Worm (Caenorhabditis elegans) whole organism, L4 larva: ENCODE data around the gene test-1.

Experiments
- D1046.2 ChIP-seq: fragments of 200-800 bp; sonication (Bioruptor generic); IDR thresholded peaks from 2 replicates; pipeline ENCODE4 v1.3.6; 2022; ENCODE audit warnings: missing genetic modification characterization, missing compliant biosample characterization
- F10B5.3 ChIP-seq: sonication (generic microtip); optimal IDR thresholded peaks from 2 replicates; lab custom pipeline; 2016; ENCODE audit warnings: mild to moderate bottlenecking, missing genetic modification characterization, missing compliant biosample characterization
- F26F4.8 ChIP-seq: fragments of 200-800 bp; sonication (Bioruptor generic); conservative IDR thresholded peaks from 2 replicates; pipeline ENCODE4 v1.3.6; 2022; ENCODE audit warnings: missing genetic modification characterization, missing compliant biosample characterization
- F44E2.7 ChIP-seq: fragments of 200-800 bp; sonication (Bioruptor generic); IDR thresholded peaks from 2 replicates; pipeline ENCODE4 v2.1.2; 2022; ENCODE audit warnings: missing genetic modification characterization, missing compliant biosample characterization
- R02D3.7 ChIP-seq: fragments of 150-350 bp; sonication (generic microtip); optimal IDR thresholded peaks from 3 replicates; lab custom pipeline; 2014; ENCODE audit warnings: missing biosample characterization, missing genetic modification characterization
- aha-1 ChIP-seq: fragments of 150-350 bp; peaks from one replicate; lab custom pipeline; 2014; ENCODE audit warnings: missing biosample characterization, missing genetic modification characterization
- aly-2 ChIP-seq: sonication (generic microtip); optimal IDR thresholded peaks from 2 replicates; lab custom pipeline; 2018; ENCODE audit warnings: missing biosample characterization, missing genetic modification characterization
- attf-4 ChIP-seq: sonication (generic microtip); optimal IDR thresholded peaks from 3 replicates; lab custom pipeline; 2017; ENCODE audit warnings: missing biosample characterization, missing genetic modification characterization
- ceh-28 ChIP-seq: fragments of 150-350 bp; optimal IDR thresholded peaks from 2 replicates; lab custom pipeline; 2014; ENCODE audit warnings: missing biosample characterization, missing genetic modification reagents, missing genetic modification characterization
- ceh-44 ChIP-seq: fragments of 200-800 bp; sonication (Bioruptor generic); IDR thresholded peaks from 2 replicates; pipeline ENCODE4 v1.3.6; 2022; ENCODE audit warnings: missing genetic modification reagents, missing genetic modification characterization, missing compliant biosample characterization
- ceh-82 ChIP-seq: sonication (generic microtip); optimal IDR thresholded peaks from 2 replicates; lab custom pipeline; 2017; ENCODE audit warnings: missing biosample characterization, missing genetic modification characterization
- cey-2 ChIP-seq: sonication (generic microtip); optimal IDR thresholded peaks from 3 replicates; lab custom pipeline; 2017; ENCODE audit warnings: missing genetic modification characterization, mild to moderate bottlenecking, missing compliant biosample characterization, antibody characterized with exemption, borderline replicate concordance; ENCODE audit not compliant: insufficient read depth
- ctbp-1 ChIP-seq: fragments of 200-800 bp; sonication (Bioruptor generic); IDR thresholded peaks from 2 replicates; pipeline ENCODE4 v1.3.6; 2022; ENCODE audit warnings: missing genetic modification reagents, missing genetic modification characterization, missing compliant biosample characterization
- dmd-6 ChIP-seq: fragments of 200-800 bp; sonication (Bioruptor generic); IDR thresholded peaks from 2 replicates; pipeline ENCODE4 v1.3.6; 2022; ENCODE audit warnings: missing genetic modification reagents, missing genetic modification characterization, missing compliant biosample characterization
- duxl-1 ChIP-seq: sonication (generic microtip); optimal IDR thresholded peaks from 2 replicates; lab custom pipeline; 2016; ENCODE audit warnings: mild to moderate bottlenecking, missing genetic modification characterization, moderate library complexity, missing compliant biosample characterization; ENCODE audit not compliant: poor library complexity
- hif-1 ChIP-seq, 2 experiments: sonication (generic microtip); optimal IDR thresholded peaks; 2 replicates each; lab custom pipeline; 2016 to 2017; ENCODE audit warnings: missing compliant biosample characterization in 2 of 2, missing genetic modification characterization in 2 of 2, missing genetic modification reagents in 2 of 2, missing genotype in 2 of 2, mild to moderate bottlenecking in 1 of 2
- hlh-30 ChIP-seq: sonication (generic microtip); optimal IDR thresholded peaks from 2 replicates; lab custom pipeline; 2017; ENCODE audit warnings: antibody characterized with exemption, mild to moderate bottlenecking, missing genetic modification characterization, missing compliant biosample characterization; ENCODE audit not compliant: insufficient read depth
- lim-7 ChIP-seq: fragments of 200-800 bp; sonication (Bioruptor generic); IDR thresholded peaks from 2 replicates; pipeline ENCODE4 v1.3.6; 2022; ENCODE audit warnings: missing genetic modification characterization, missing compliant biosample characterization
- lin-1 ChIP-seq: fragments of 200-800 bp; sonication (Bioruptor generic); IDR thresholded peaks from 2 replicates; pipeline ENCODE4 v1.3.6; 2022; ENCODE audit warnings: missing genetic modification reagents, missing genetic modification characterization, missing compliant biosample characterization
- lin-13 ChIP-seq: fragments of 150-350 bp; optimal IDR thresholded peaks from 2 replicates; lab custom pipeline; 2014; ENCODE audit warnings: missing biosample characterization, missing genetic modification reagents, missing genetic modification characterization
- lin-39 ChIP-seq: fragments of 150-350 bp; optimal IDR thresholded peaks from 2 replicates; lab custom pipeline; 2014; ENCODE audit warnings: missing biosample characterization, missing genetic modification reagents, missing genetic modification characterization
- madf-5 ChIP-seq, 2 experiments: fragments of 200-800 bp; sonication (Bioruptor generic); IDR thresholded peaks; 2 replicates each; pipeline ENCODE4 v1.3.6; 2022; ENCODE audit warnings: missing compliant biosample characterization in 2 of 2, missing genetic modification characterization in 2 of 2
- mdt-29 ChIP-seq: fragments of 200-800 bp; sonication (Bioruptor generic); IDR thresholded peaks from 2 replicates; pipeline ENCODE4 v1.3.6; 2022; ENCODE audit warnings: missing genetic modification reagents, missing genetic modification characterization, missing compliant biosample characterization
- mes-2 ChIP-seq: sonication (generic microtip); optimal IDR thresholded peaks from 2 replicates; lab custom pipeline; 2016; ENCODE audit warnings: missing genotype, mild to moderate bottlenecking, missing genetic modification characterization, missing compliant biosample characterization; ENCODE audit not compliant: poor library complexity, severe bottlenecking
- mxl-3 ChIP-seq: fragments of 200-800 bp; sonication (Bioruptor generic); optimal IDR thresholded peaks from 2 replicates; lab custom pipeline; 2018; ENCODE audit warnings: mild to moderate bottlenecking, missing genetic modification characterization, missing compliant biosample characterization
- nhr-10 ChIP-seq: fragments of 150-350 bp; optimal IDR thresholded peaks from 2 replicates; lab custom pipeline; 2014; ENCODE audit warnings: missing biosample characterization, missing genetic modification characterization
- nhr-28 ChIP-seq: fragments of 150-350 bp; optimal IDR thresholded peaks from 2 replicates; lab custom pipeline; 2014; ENCODE audit warnings: missing biosample characterization, missing genetic modification characterization
- nhr-77 ChIP-seq: fragments of 150-350 bp; optimal IDR thresholded peaks from 2 replicates; lab custom pipeline; 2014; ENCODE audit warnings: missing biosample characterization, missing genetic modification characterization
- pqm-1 ChIP-seq: sonication (generic microtip); optimal IDR thresholded peaks from 2 replicates; lab custom pipeline; 2017; ENCODE audit warnings: missing biosample characterization, missing genetic modification characterization
- sdz-12 ChIP-seq: fragments of 200-800 bp; sonication (Bioruptor generic); optimal IDR thresholded peaks from 2 replicates; lab custom pipeline; 2018; ENCODE audit warnings: mild to moderate bottlenecking, missing genetic modification characterization, missing compliant biosample characterization
- set-16 ChIP-seq: fragments of 200-800 bp; sonication (Bioruptor generic); IDR thresholded peaks from 2 replicates; pipeline ENCODE4 v1.3.6; 2022; ENCODE audit warnings: missing genetic modification reagents, missing genetic modification characterization, missing compliant biosample characterization
- skn-1 ChIP-seq: fragments of 150-350 bp; optimal IDR thresholded peaks from 2 replicates; lab custom pipeline; 2014; ENCODE audit warnings: missing biosample characterization, missing genetic modification characterization
- spr-1 ChIP-seq: sonication (generic microtip); optimal IDR thresholded peaks from 2 replicates; lab custom pipeline; 2016; ENCODE audit warnings: mild to moderate bottlenecking, missing genetic modification characterization, missing compliant biosample characterization
- tra-1 ChIP-seq: fragments of 200-800 bp; sonication (Bioruptor generic); IDR thresholded peaks from 2 replicates; pipeline ENCODE4 v1.3.6; 2022; ENCODE audit warnings: missing genetic modification reagents, missing genetic modification characterization, missing compliant biosample characterization
- unc-62 ChIP-seq, 3 experiments: fragments of 150-350 bp in 1 of 3; sonication (generic microtip); optimal IDR thresholded peaks in 2 of 3; peaks in 1 of 3; 1 replicate in 1 of 3; 2 replicates in 2 of 3; lab custom pipeline; 2014 to 2017; ENCODE audit warnings: missing biosample characterization in 3 of 3, missing genetic modification characterization in 3 of 3, missing genetic modification reagents in 3 of 3, missing genotype in 1 of 3

test-1 gene

DNA sequence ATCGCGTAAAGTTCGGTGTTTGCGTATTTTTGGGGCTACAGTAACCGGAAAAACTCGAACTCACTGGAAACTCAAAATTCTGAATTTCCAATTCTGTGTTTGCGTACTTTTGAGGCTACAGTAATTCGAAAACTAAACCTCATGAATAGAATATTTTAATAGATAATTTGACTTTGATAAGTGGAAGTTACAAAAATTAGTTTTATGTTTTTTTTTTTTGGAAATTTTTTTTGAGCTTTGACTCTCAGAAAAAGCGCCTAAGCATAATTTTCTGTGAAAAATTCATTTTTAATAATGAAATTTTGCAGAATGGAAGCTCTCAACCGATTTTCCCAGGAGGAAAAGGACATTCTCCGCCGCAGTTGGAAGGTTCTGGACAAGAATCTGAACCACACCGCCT, 14.3 kb upstream of the test-1 start, which contains the start of gene glb-7:
Gene glb-7, plus strand, starts transcription at position 301 of the 400 bp plus-strand sequence.
- no peak for TF ChIP-seq lin-13 (GFP tag; lab: Kevin White, UChicago)
- TF ChIP-seq duxl-1 (tag; lab: Kevin White, UChicago), result no peak
- no peak for TF ChIP-seq hif-1 (tag; optimal IDR thresholded peaks at IDR 0.05; lab: Kevin White, UChicago)
- no peak for TF ChIP-seq hlh-30 (tag; lab: Kevin White, UChicago)
- no peak for TF ChIP-seq ceh-44 (GFP tag; lab: Robert Waterston, UW)
- no peak for TF ChIP-seq D1046.2 (GFP tag; lab: Robert Waterston, UW)
- no peak for TF ChIP-seq ceh-82 (tag; lab: Kevin White, UChicago)
- no peak for TF ChIP-seq set-16 (GFP tag; lab: Robert Waterston, UW)
- no peak for TF ChIP-seq R02D3.7 (tag; lab: Kevin White, UChicago)
- no peak for TF ChIP-seq nhr-77 (tag; lab: Kevin White, UChicago)
- TF ChIP-seq aly-2 (tag; lab: Kevin White, UChicago), result no peak
- no peak for TF ChIP-seq spr-1 (tag; lab: Kevin White, UChicago)
- TF ChIP-seq dmd-6 (GFP tag; lab: Robert Waterston, UW), result no peak
- TF ChIP-seq lin-39 (tag; lab: Kevin White, UChicago), result no peak
- no peak for TF ChIP-seq skn-1 (tag; lab: Kevin White, UChicago)
- TF ChIP-seq cey-2 (tag; lab: Kevin White, UChicago), result no peak
- no peak for TF ChIP-seq sdz-12 (GFP tag; lab: Kevin White, UChicago)
- TF ChIP-seq aha-1 (tag; lab: Kevin White, UChicago), result no peak

DNA sequence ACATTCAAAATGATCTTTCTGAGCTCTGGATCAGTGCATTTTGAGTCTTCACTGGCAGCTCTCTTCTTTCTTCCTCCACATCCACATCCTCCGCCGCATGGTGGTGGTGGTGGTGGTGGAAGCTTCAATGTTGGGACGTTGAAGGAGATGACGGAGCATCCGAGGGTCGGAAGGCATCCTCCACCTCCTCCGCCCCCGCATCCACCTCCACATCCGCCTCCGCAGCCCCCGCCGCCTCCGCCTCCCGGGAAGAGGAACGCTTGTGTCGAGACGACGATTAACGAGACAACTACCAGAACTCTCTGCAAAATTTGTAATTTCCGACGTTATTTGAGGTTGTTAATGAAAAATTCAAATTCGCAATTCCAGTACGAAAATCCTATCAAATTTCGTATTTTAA, 9.4 kb upstream of the test-1 start:
- 0 out of 4 replicates have a peak, but pooled peaks of 1 of the 2 experiments have one; percentile 18 for TF ChIP-seq madf-5 (GFP tag; IDR thresholded peaks at IDR 0.05; lab: Robert Waterston, UW)
- TF ChIP-seq lin-1, result no peak
- no peak for TF ChIP-seq F26F4.8 (GFP tag; lab: Robert Waterston, UW)
- peak; percentile 96 for TF ChIP-seq set-16 (GFP tag; lab: Robert Waterston, UW)
- TF ChIP-seq, all 104 proteins: peak for 2

DNA sequence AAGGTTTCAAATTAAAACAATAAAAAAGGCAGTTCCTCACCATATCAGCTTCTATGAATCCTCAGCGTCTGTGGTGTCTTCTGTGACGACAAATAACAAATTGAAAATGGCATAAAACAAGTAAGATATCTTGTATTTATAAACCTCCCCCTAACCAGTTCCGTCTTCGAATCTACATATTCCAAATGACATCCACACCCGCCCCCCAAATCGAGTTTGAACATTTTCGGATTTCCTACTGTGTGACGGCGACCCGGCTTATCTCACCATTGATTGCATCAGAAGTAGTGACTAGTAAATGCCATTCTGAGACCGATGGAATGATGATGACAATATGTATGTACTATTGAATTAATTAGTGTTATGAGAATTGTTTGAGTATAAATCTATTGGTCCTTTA, 8.0 kb upstream of the test-1 start, which contains the start of gene grl-20:
Gene grl-20, minus strand, starts transcription at position 101 of the 400 bp plus-strand sequence.
- TF ChIP-seq unc-62 (GFP tag; optimal IDR thresholded peaks at IDR 0.05 in 1 of 2; lab: Kevin White, UChicago) (peak in 1 of 2 experiments; percentile 27), unc-62 (tag; optimal IDR thresholded peaks at IDR 0.05; lab: Kevin White, UChicago) (no peak), mes-2 (no peak), ctbp-1 (GFP tag; lab: Robert Waterston, UW) (no peak), tra-1 (GFP tag; lab: Robert Waterston, UW) (no peak), ceh-28 (tag; lab: Kevin White, UChicago) (no peak)

DNA sequence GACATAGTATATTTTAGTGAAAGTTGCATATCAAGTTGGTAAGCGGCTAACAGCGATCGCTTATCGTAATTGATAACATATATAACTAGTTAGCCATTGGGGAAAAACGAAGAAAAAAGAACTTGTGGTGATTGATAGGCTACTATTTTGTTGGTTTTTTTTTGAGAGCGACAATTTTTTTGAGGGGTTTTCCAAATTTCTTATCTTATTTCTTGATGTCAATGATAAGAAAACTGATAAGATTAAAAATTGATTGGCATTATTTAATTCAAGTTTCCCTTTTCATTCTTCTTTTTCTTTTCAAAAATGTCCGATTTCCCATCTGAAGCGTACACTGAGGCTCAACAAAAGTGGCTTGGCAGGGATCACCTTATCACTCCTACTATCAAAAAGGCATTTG, 6.0 kb upstream of the test-1 start, which contains the start of gene prmt-6:
Gene prmt-6, plus strand, starts transcription at position 252 of the 400 bp plus-strand sequence.
- TF ChIP-seq F44E2.7 (GFP tag; lab: Robert Waterston, UW) (no peak), nhr-28 (tag; lab: Kevin White, UChicago) (peak; percentile 54), mxl-3 (no peak), mdt-29 (GFP tag; lab: Robert Waterston, UW) (no peak), dmd-6 (GFP tag; lab: Robert Waterston, UW) (peak; percentile 54; the same call in 1 of the 2 replicates), lim-7 (no peak), lin-13 (GFP tag; lab: Kevin White, UChicago) (no peak), attf-4 (no peak), pqm-1 (tag; lab: Kevin White, UChicago) (peak; percentile 51), nhr-10 (tag; lab: Kevin White, UChicago) (no peak), madf-5 (GFP tag; IDR thresholded peaks at IDR 0.05; lab: Robert Waterston, UW) (no peak), sdz-12 (GFP tag; lab: Kevin White, UChicago) (no peak), ceh-28 (tag; lab: Kevin White, UChicago) (no peak), F10B5.3 (tag; lab: Kevin White, UChicago) (no peak)
